Worm (Caenorhabditis elegans) whole organism, young adult: ENCODE data around the gene ZK418.2.

Experiments
- B0336.3 ChIP-seq: fragments of 200-800 bp; sonication (Bioruptor generic); IDR thresholded peaks from 2 replicates; pipeline ENCODE4 v1.3.6; 2022; ENCODE audit warnings: missing genetic modification characterization, missing compliant biosample characterization
- C06A6.2 ChIP-seq: fragments of 200-800 bp; sonication (Bioruptor generic); conservative IDR thresholded peaks from 2 replicates; pipeline ENCODE4 v1.3.6; 2022; ENCODE audit warnings: missing genetic modification characterization, missing compliant biosample characterization
- D2030.7 ChIP-seq: fragments of 200-800 bp; sonication (Bioruptor generic); IDR thresholded peaks from 2 replicates; pipeline ENCODE4 v1.3.6; 2022; ENCODE audit warnings: missing genetic modification reagents, missing genetic modification characterization, missing compliant biosample characterization
- F33H1.4 ChIP-seq: fragments of 200-800 bp; sonication (Bioruptor generic); IDR thresholded peaks from 2 replicates; pipeline ENCODE4 v1.3.6; 2022; ENCODE audit warnings: missing genetic modification reagents, missing genetic modification characterization, missing compliant biosample characterization
- F39B2.1 ChIP-seq: fragments of 200-800 bp; sonication (Bioruptor generic); IDR thresholded peaks from 2 replicates; pipeline ENCODE4 v1.3.6; 2022; ENCODE audit warnings: missing genetic modification reagents, missing genetic modification characterization, missing compliant biosample characterization
- F52B5.7 ChIP-seq: sonication (generic microtip); optimal IDR thresholded peaks from 2 replicates; lab custom pipeline; 2016; ENCODE audit warnings: mild to moderate bottlenecking, missing genetic modification characterization, missing compliant biosample characterization
- F55B11.4 ChIP-seq: sonication (generic microtip); optimal IDR thresholded peaks from 2 replicates; lab custom pipeline; 2016; ENCODE audit warnings: missing compliant biosample characterization, missing genetic modification characterization, borderline replicate concordance; ENCODE audit not compliant: insufficient read depth
- K11D2.4 ChIP-seq: fragments of 200-800 bp; sonication (Bioruptor generic); IDR thresholded peaks from 2 replicates; pipeline ENCODE4 v1.3.6; 2022; ENCODE audit warnings: missing genetic modification reagents, missing genetic modification characterization, missing compliant biosample characterization
- Y79H2A.3 ChIP-seq: fragments of 200-800 bp; sonication (Bioruptor generic); conservative IDR thresholded peaks from 2 replicates; pipeline ENCODE4 v1.3.6; 2022; ENCODE audit warnings: missing genetic modification reagents, missing genetic modification characterization, missing compliant biosample characterization
- ZK185.1 ChIP-seq: sonication (generic microtip); optimal IDR thresholded peaks from 2 replicates; lab custom pipeline; 2016; ENCODE audit warnings: mild to moderate bottlenecking, missing genetic modification characterization, missing compliant biosample characterization; ENCODE audit not compliant: poor library complexity, severe bottlenecking
- ama-1 ChIP-seq, 3 experiments: fragments of 150-350 bp in 1 of 3; sonication (generic microtip) in 2 of 3; optimal IDR thresholded peaks; 2 replicates each; lab custom pipeline; 2014 to 2018; ENCODE audit warnings: missing biosample characterization in 2 of 3, missing genetic modification characterization in 2 of 3, missing genetic modification reagents in 2 of 3
- athp-1 ChIP-seq: sonication (generic microtip); optimal IDR thresholded peaks from 2 replicates; lab custom pipeline; 2017; ENCODE audit warnings: mild to moderate bottlenecking, missing genetic modification characterization, missing compliant biosample characterization
- attf-3 ChIP-seq: fragments of 200-800 bp; sonication (Bioruptor generic); conservative IDR thresholded peaks from 2 replicates; pipeline ENCODE4 v1.3.6; 2022; ENCODE audit warnings: missing genetic modification reagents, missing genetic modification characterization, missing compliant biosample characterization
- attf-5 ChIP-seq: fragments of 200-800 bp; sonication (Bioruptor generic); optimal IDR thresholded peaks from 2 replicates; lab custom pipeline; 2018; ENCODE audit warnings: mild to moderate bottlenecking, missing genetic modification characterization, missing compliant biosample characterization
- attf-6 ChIP-seq: fragments of 200-800 bp; sonication (Bioruptor generic); IDR thresholded peaks from 2 replicates; pipeline ENCODE4 v1.3.6; 2022; ENCODE audit warnings: missing genetic modification reagents, missing genetic modification characterization, missing compliant biosample characterization
- bed-2 ChIP-seq: fragments of 200-800 bp; sonication (Bioruptor generic); IDR thresholded peaks from 2 replicates; pipeline ENCODE4 v1.3.6; 2022; ENCODE audit warnings: missing genetic modification reagents, missing genetic modification characterization, missing compliant biosample characterization
- ceh-100 ChIP-seq: fragments of 200-800 bp; sonication (Bioruptor generic); IDR thresholded peaks from 2 replicates; pipeline ENCODE4 v1.3.6; 2022; ENCODE audit warnings: missing genetic modification reagents, missing genetic modification characterization, missing compliant biosample characterization
- ceh-40 ChIP-seq: fragments of 200-800 bp; sonication (Bioruptor generic); IDR thresholded peaks from 2 replicates; pipeline ENCODE4 v1.3.6; 2022; ENCODE audit warnings: missing genetic modification characterization, missing compliant biosample characterization
- ceh-91 ChIP-seq: fragments of 200-800 bp; sonication (Bioruptor generic); IDR thresholded peaks from 2 replicates; pipeline ENCODE4 v1.3.6; 2022; ENCODE audit warnings: missing genetic modification reagents, missing genetic modification characterization, missing compliant biosample characterization
- chd-7 ChIP-seq: sonication (generic microtip); optimal IDR thresholded peaks from 2 replicates; lab custom pipeline; 2016; ENCODE audit warnings: mild to moderate bottlenecking, missing genetic modification characterization, moderate library complexity, missing compliant biosample characterization
- dpl-1 ChIP-seq: fragments of 150-350 bp; optimal IDR thresholded peaks from 2 replicates; lab custom pipeline; 2014; ENCODE audit warnings: missing biosample characterization, missing genetic modification reagents, missing genetic modification characterization
- ekl-4 ChIP-seq: fragments of 200-800 bp; sonication (Bioruptor generic); IDR thresholded peaks from 2 replicates; pipeline ENCODE4 v1.3.6; 2022; ENCODE audit warnings: missing genetic modification reagents, missing genetic modification characterization, missing compliant biosample characterization
- fkh-3 ChIP-seq: sonication (generic microtip); optimal IDR thresholded peaks from 2 replicates; lab custom pipeline; 2016; ENCODE audit warnings: mild to moderate bottlenecking, missing genetic modification characterization, missing compliant biosample characterization
- hmg-20 ChIP-seq: fragments of 200-800 bp; sonication (Bioruptor generic); IDR thresholded peaks from 2 replicates; pipeline ENCODE4 v1.3.6; 2022; ENCODE audit warnings: missing genetic modification reagents, missing genetic modification characterization, missing compliant biosample characterization
- hsf-1 ChIP-seq: fragments of 200-800 bp; sonication (Bioruptor generic); IDR thresholded peaks from 2 replicates; pipeline ENCODE4 v1.3.6; 2022; ENCODE audit warnings: missing genetic modification reagents, missing genetic modification characterization, missing compliant biosample characterization
- lin-40 ChIP-seq: sonication (generic microtip); optimal IDR thresholded peaks from 2 replicates; lab custom pipeline; 2016; ENCODE audit warnings: missing genetic modification characterization, mild to moderate bottlenecking, missing compliant biosample characterization, missing genotype, missing genetic modification reagents
- madf-3 ChIP-seq: fragments of 200-800 bp; sonication (Bioruptor generic); IDR thresholded peaks from 2 replicates; pipeline ENCODE4 v1.3.6; 2022; ENCODE audit warnings: missing genetic modification reagents, missing genetic modification characterization, missing compliant biosample characterization
- madf-8 ChIP-seq: fragments of 200-800 bp; sonication (Bioruptor generic); conservative IDR thresholded peaks from 2 replicates; pipeline ENCODE4 v1.3.6; 2022; ENCODE audit warnings: missing genetic modification reagents, missing genetic modification characterization, missing compliant biosample characterization
- mcd-1 ChIP-seq: fragments of 200-800 bp; sonication (Bioruptor generic); IDR thresholded peaks from 2 replicates; pipeline ENCODE4 v1.3.6; 2022; ENCODE audit warnings: missing genetic modification reagents, missing genetic modification characterization, missing compliant biosample characterization
- mes-4 ChIP-seq: sonication (generic microtip); optimal IDR thresholded peaks from 2 replicates; lab custom pipeline; 2016; ENCODE audit warnings: missing genotype, missing genetic modification characterization, missing compliant biosample characterization
- nfyb-1 ChIP-seq: fragments of 200-800 bp; sonication (Bioruptor generic); IDR thresholded peaks from 2 replicates; pipeline ENCODE4 v1.3.6; 2022; ENCODE audit warnings: missing genetic modification reagents, missing genetic modification characterization, missing compliant biosample characterization
- nhr-80 ChIP-seq: sonication (generic microtip); optimal IDR thresholded peaks from 2 replicates; lab custom pipeline; 2016; ENCODE audit warnings: missing genetic modification characterization, missing compliant biosample characterization
- nhr-90 ChIP-seq: sonication (generic microtip); optimal IDR thresholded peaks from 2 replicates; lab custom pipeline; 2016; ENCODE audit warnings: missing genotype, mild to moderate bottlenecking, missing genetic modification characterization, missing compliant biosample characterization
- pbrm-1 ChIP-seq: fragments of 200-800 bp; sonication (Bioruptor generic); IDR thresholded peaks from 2 replicates; pipeline ENCODE4 v1.3.6; 2022; ENCODE audit warnings: missing genetic modification reagents, missing genetic modification characterization, missing compliant biosample characterization
- rec-8 ChIP-seq, 2 experiments: sonication (generic microtip); optimal IDR thresholded peaks; 2 replicates each; lab custom pipeline; 2016; ENCODE audit warnings: mild to moderate bottlenecking in 2 of 2, missing genetic modification characterization in 2 of 2, missing genetic modification reagents in 2 of 2, missing genotype in 2 of 2, missing biosample characterization in 1 of 2, missing compliant biosample characterization in 1 of 2, moderate library complexity in 1 of 2
- snpc-1.1 ChIP-seq: sonication (generic microtip); optimal IDR thresholded peaks from 2 replicates; lab custom pipeline; 2017; ENCODE audit warnings: missing genetic modification characterization, mild to moderate bottlenecking, missing compliant biosample characterization, antibody characterized with exemption, moderate library complexity, missing genotype, missing genetic modification reagents; ENCODE audit not compliant: insufficient read depth
- snpc-1.3 ChIP-seq: sonication (generic microtip); optimal IDR thresholded peaks from 2 replicates; lab custom pipeline; 2017; ENCODE audit warnings: missing genetic modification characterization, mild to moderate bottlenecking, missing compliant biosample characterization, antibody characterized with exemption, moderate library complexity, missing genotype, missing genetic modification reagents; ENCODE audit not compliant: insufficient read depth
- snpc-4 ChIP-seq, 5 experiments: fragments of 150-350 bp in 1 of 5; sonication (generic microtip) in 4 of 5; optimal IDR thresholded peaks; 2 replicates each; lab custom pipeline; 2014 to 2018; ENCODE audit warnings: missing genetic modification characterization in 5 of 5, missing biosample characterization in 3 of 5, antibody characterized with exemption in 2 of 5, mild to moderate bottlenecking in 2 of 5, missing compliant biosample characterization in 2 of 5, missing genotype in 2 of 5, moderate library complexity in 2 of 5, missing genetic modification reagents in 1 of 5
- tlf-1 ChIP-seq: fragments of 200-800 bp; sonication (Bioruptor generic); optimal IDR thresholded peaks from 2 replicates; lab custom pipeline; 2018; ENCODE audit warnings: mild to moderate bottlenecking, missing genetic modification characterization, missing compliant biosample characterization
- ztf-25 ChIP-seq: fragments of 200-800 bp; sonication (Bioruptor generic); IDR thresholded peaks from 2 replicates; pipeline ENCODE4 v1.3.6; 2022; ENCODE audit warnings: missing genetic modification reagents, missing genetic modification characterization, missing compliant biosample characterization

The ZK418.2 gene

DNA sequence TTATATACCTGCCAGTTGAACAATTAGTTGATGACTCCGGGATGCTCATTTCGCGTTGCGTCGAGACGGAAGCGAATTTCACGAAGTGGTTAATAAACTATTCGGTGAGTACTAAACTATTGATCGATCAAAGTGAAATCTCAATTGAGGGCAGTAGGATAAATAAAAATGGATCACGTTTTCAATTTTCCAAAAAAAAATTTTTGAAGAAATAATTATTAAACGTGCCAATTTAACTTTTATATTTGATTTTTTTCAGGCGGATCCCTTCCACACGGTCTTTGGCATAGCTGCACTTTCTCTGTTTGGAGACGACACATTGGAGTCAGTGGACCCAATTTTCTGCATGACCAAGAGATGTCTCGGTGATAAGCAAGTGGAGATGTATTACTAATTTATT is 44.9 kb downstream of the ZK418.2 start, which contains the start of gene B0280.17:
B0280.17 (minus strand) TSS at position 101 of the 400 bp plus-strand sequence.
- TF ChIP-seq F39B2.1 (GFP tag; lab: Robert Waterston, UW) = no peak
- TF ChIP-seq ceh-91 (GFP tag; lab: Robert Waterston, UW) = no peak
- TF ChIP-seq ceh-40 (GFP tag; lab: Robert Waterston, UW) = no peak
- TF ChIP-seq snpc-1.1 (tag; lab: Kevin White, UChicago) = no peak
- no peak for TF ChIP-seq mcd-1
- TF ChIP-seq bed-2 (GFP tag; lab: Robert Waterston, UW) = no peak
- TF ChIP-seq Y79H2A.3 (GFP tag; lab: Robert Waterston, UW) = no peak
- TF ChIP-seq ztf-25 = no peak

DNA sequence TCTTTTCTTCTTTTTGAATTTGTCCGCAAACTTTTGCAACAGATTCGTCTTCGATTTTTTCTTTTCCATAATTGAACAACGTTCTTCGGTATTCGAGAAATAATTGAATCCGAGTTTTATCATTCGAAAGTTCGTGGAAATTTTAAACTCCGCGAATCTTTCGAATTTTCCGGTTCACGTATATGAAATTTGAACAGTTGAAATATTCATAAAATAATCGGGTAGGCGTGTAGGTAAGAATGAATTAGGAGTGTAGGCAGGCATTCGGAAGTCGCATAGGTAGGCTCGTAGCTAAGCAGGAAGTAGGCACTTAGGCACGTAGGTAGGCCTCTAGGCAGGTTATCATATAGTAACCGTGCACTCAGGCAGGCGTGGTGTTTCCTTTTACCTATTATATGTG is 47.0 kb downstream of the ZK418.2 start, which contains the start of gene B0280.11:
B0280.11 (minus strand) TSS at position 101 of the 400 bp plus-strand sequence.
- no peak for TF ChIP-seq ekl-4 (GFP tag; lab: Robert Waterston, UW)
- no peak for TF ChIP-seq attf-3 (GFP tag; lab: Robert Waterston, UW)
- no peak for TF ChIP-seq dpl-1
- TF ChIP-seq snpc-4 (GFP tag; optimal IDR thresholded peaks at IDR 0.05; lab: Kevin White, UChicago) = no peak
- no peak for TF ChIP-seq snpc-4 (tag; optimal IDR thresholded peaks at IDR 0.05; lab: Kevin White, UChicago)
- TF ChIP-seq athp-1 = no peak
- no peak for TF ChIP-seq F55B11.4 (tag; lab: Kevin White, UChicago)
- no peak for TF ChIP-seq rec-8 (tag; optimal IDR thresholded peaks at IDR 0.05; lab: Kevin White, UChicago)
- TF ChIP-seq snpc-1.1 (tag; lab: Kevin White, UChicago) = no peak
- no peak for TF ChIP-seq C06A6.2 (GFP tag; lab: Robert Waterston, UW)
- TF ChIP-seq nhr-90 (tag; lab: Kevin White, UChicago) = no peak
- TF ChIP-seq K11D2.4 (GFP tag; lab: Robert Waterston, UW) = no peak
- TF ChIP-seq ZK185.1 (tag; lab: Kevin White, UChicago) = no peak
- no peak for TF ChIP-seq attf-6
- TF ChIP-seq, all 124 proteins: peak for 0

DNA sequence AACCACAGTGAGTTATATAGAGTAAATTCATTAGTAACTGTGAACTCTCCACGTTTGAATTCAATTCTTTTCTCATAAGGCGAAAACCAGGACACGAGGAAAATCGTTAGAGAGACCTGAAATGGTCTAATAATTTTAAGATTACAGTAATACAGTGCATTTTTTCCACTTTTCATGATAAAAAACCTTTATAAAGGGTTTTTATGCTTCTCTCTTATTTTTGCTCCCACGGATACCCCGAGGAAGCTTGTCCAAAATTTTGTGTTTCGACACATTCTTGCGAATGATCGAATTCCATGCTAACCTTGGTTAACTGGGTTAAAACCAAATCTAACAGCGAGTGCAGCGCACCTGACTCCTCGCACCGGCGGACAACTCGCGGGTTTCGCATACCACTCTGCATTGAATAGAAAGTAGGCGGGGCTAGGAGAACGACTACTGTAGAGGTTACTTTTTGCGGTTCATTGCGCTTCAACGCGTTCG is 49.1 kb downstream of the ZK418.2 start:
- TF ChIP-seq F55B11.4 (tag; lab: Kevin White, UChicago) (no peak), mes-4 (tag; lab: Kevin White, UChicago) (no peak), rec-8 (tag; optimal IDR thresholded peaks at IDR 0.05; lab: Kevin White, UChicago) (peak in 1 of 2 experiments; percentile 49), F52B5.7 (tag; lab: Kevin White, UChicago) (no peak), ceh-100 (GFP tag; lab: Robert Waterston, UW) (0 out of 2 replicates have a peak, but pooled peaks have one; percentile 9), F39B2.1 (GFP tag; lab: Robert Waterston, UW) (0 out of 2 replicates have a peak, but pooled peaks have one; percentile 64), D2030.7 (GFP tag; lab: Robert Waterston, UW) (peak; percentile 96), mcd-1 (peak; percentile 55), nfyb-1 (peak; percentile 72), pbrm-1 (GFP tag; lab: Robert Waterston, UW) (peak; percentile 94), madf-3 (GFP tag; lab: Robert Waterston, UW) (peak; percentile 50; the same call in 1 of the 2 replicates), F33H1.4 (peak; percentile 51), hmg-20 (GFP tag; lab: Robert Waterston, UW) (no peak), B0336.3 (GFP tag; lab: Robert Waterston, UW) (peak; percentile 66; the same call in 1 of the 2 replicates), attf-5 (GFP tag; lab: Kevin White, UChicago) (no peak), fkh-3 (no peak), ama-1 (optimal IDR thresholded peaks at IDR 0.05; lab: Kevin White, UChicago) (peak; percentile 8), ama-1 (GFP tag; optimal IDR thresholded peaks at IDR 0.05; lab: Kevin White, UChicago) (no peak), attf-3 (GFP tag; lab: Robert Waterston, UW) (peak; percentile 50; the same call in 1 of the 2 replicates), athp-1 (peak; percentile 28), hsf-1 (GFP tag; lab: Robert Waterston, UW) (peak; percentile 43; the same call in 1 of the 2 replicates), snpc-1.3 (tag; lab: Kevin White, UChicago) (peak; percentile 89), madf-8 (GFP tag; lab: Robert Waterston, UW) (peak; percentile 31; the same call in 1 of the 2 replicates), lin-40 (no peak), ceh-91 (GFP tag; lab: Robert Waterston, UW) (0 out of 2 replicates have a peak, but pooled peaks have one; percentile 18), tlf-1 (GFP tag; lab: Kevin White, UChicago) (peak; percentile 31), bed-2 (GFP tag; lab: Robert Waterston, UW) (no peak), chd-7 (tag; lab: Kevin White, UChicago) (no peak), nhr-80 (tag; lab: Kevin White, UChicago) (no peak), snpc-1.1 (tag; lab: Kevin White, UChicago) (peak; percentile 98)
